Worm (Caenorhabditis elegans): Measurements from ENCODE around the gene F46F5.10.

DNA sequence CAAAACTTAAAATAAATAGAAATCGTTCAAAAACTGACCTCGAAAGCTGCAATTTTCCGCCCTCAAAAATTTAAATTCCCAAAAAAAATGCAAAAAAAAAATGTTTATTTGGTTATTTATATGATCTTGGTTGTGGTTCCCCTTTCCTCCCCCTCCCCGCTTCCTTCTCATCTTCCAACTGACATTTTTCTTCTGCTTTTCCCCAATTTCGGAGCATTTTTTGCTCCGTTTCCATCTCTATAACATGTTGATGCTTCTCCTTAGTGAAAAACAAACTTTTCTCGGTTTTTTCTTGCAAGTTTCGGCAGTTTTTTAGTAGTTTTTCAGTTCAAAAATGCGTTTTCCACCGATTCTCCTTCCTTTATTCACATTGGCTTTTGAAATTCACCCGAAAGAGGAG is 48.6 kb upstream of the F46F5.10 start, which contains the start of gene Y39F10A.1:
- TF ChIP-seq aly-1 (tag; optimal IDR thresholded peaks at IDR 0.05) (no peak), ceh-13 (GFP tag; optimal IDR thresholded peaks at IDR 0.05) (no peak), ama-1 (optimal IDR thresholded peaks at IDR 0.05) (no peak), hmg-4 (GFP tag; optimal IDR thresholded peaks at IDR 0.05) (no peak), ets-7 (tag; optimal IDR thresholded peaks at IDR 0.05) (no peak)
